Worm (Caenorhabditis elegans): ENCODE measurements around the gene uev-2.
A peak's percentile ranks its signal among the peaks of the same experiment; 100 is the strongest.

The uev-2 gene

DNA sequence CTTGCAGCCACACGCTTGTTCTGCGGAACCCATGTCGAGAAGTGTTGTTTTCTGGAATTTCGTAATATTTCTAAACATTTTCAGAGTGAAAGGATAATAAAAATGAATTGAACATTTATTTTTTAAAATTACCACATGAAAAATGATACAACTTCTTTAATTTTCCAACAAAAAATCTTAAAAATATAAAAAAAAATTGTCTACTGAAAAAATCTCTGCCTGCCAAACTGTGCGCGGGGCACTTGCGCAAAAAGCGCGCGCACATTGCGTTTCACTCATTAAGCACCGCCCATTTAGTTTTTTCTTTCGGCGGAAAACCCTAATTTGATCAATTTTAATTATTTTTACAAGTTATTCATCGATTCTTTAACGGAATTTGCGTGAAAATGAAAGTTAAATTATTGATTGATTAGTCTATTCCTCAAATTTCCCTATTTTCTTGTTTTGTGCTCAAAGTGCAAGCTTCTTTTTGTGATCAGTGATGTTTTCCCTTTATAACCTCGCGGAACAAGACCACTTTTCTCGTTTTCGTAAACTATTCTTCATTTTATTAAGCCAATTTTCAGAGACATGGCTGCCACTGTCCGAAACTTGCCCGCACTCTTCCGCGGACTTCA lies 27.9 kb upstream of the uev-2 start, which contains the start of the genes nmad-1 and hach-1 (continued):
- TF ChIP-seq blmp-1 (tag; optimal IDR thresholded peaks at IDR 0.05) (peak; percentile 43), hlh-4 (tag; optimal IDR thresholded peaks at IDR 0.05) (no peak), irx-1 (tag; optimal IDR thresholded peaks at IDR 0.05) (peak; percentile 56), ztf-4 (tag; optimal IDR thresholded peaks at IDR 0.05) (peak; percentile 63), alr-1 (tag; optimal IDR thresholded peaks at IDR 0.05; ENCODE audit: borderline replicate concordance) (no peak), mef-2 (tag; optimal IDR thresholded peaks at IDR 0.05) (no peak), elt-2 (tag; optimal IDR thresholded peaks at IDR 0.05) (peak; percentile 64), zip-4 (GFP tag; optimal IDR thresholded peaks at IDR 0.05) (peak; percentile 58), lin-15B (tag; optimal IDR thresholded peaks at IDR 0.05) (peak; percentile 32), aha-1 (tag; optimal IDR thresholded peaks at IDR 0.05) (no peak), unc-98 (GFP tag; IDR thresholded peaks at IDR 0.05) (no peak), ama-1 (optimal IDR thresholded peaks at IDR 0.05) (no peak), dpl-1 (GFP tag; optimal IDR thresholded peaks at IDR 0.05) (peak; percentile 50 to 67 (median 58)), fkh-8 (tag; optimal IDR thresholded peaks at IDR 0.05) (peak; percentile 23), tlp-1 (tag; optimal IDR thresholded peaks at IDR 0.05) (no peak), efl-3 (GFP tag; optimal IDR thresholded peaks at IDR 0.05) (no peak), sptf-1 (tag; optimal IDR thresholded peaks at IDR 0.05) (no peak), isw-1 (GFP tag; IDR thresholded peaks at IDR 0.05) (peak; percentile 53; the same call in 1 of the 2 replicates), lin-35 (GFP tag; optimal IDR thresholded peaks at IDR 0.05) (peak; percentile 44 to 64), lin-14 (GFP tag; optimal IDR thresholded peaks at IDR 0.05) (peak; percentile 81), swsn-7 (tag; optimal IDR thresholded peaks at IDR 0.05) (peak; percentile 84), mdl-1 (tag; optimal IDR thresholded peaks at IDR 0.05) (peak in 1 of 2 experiments; percentile 43), xbp-1 (tag; optimal IDR thresholded peaks at IDR 0.05) (peak; percentile 82), zag-1 (tag; optimal IDR thresholded peaks at IDR 0.05) (no peak), mep-1 (tag; optimal IDR thresholded peaks at IDR 0.05) (peak; percentile 75), nhr-12 (tag; optimal IDR thresholded peaks at IDR 0.05) (no peak), unc-130 (tag; optimal IDR thresholded peaks at IDR 0.05) (peak; percentile 72), snpc-4 (tag; optimal IDR thresholded peaks at IDR 0.05) (peak; percentile 75), nhr-90 (tag; optimal IDR thresholded peaks at IDR 0.05; ENCODE audit: poor library complexity) (peak; percentile 78), unc-62 (GFP tag; optimal IDR thresholded peaks at IDR 0.05) (no peak), sox-4 (tag; optimal IDR thresholded peaks at IDR 0.05) (peak; percentile 59), nhr-76 (tag; optimal IDR thresholded peaks at IDR 0.05) (no peak), ceh-90 (tag; optimal IDR thresholded peaks at IDR 0.05) (no peak)

- no peak for TF ChIP-seq zag-1 (tag; optimal IDR thresholded peaks at IDR 0.05)
- no peak for TF ChIP-seq mab-9 (GFP tag; IDR thresholded peaks at IDR 0.05)
- no peak for TF ChIP-seq unc-62 (GFP tag; optimal IDR thresholded peaks at IDR 0.05)
- peak; percentile 1 for TF ChIP-seq nhr-85 (tag)
- TF ChIP-seq ceh-63 (GFP tag; optimal IDR thresholded peaks at IDR 0.05) = no peak
- no peak for TF ChIP-seq mep-1 (tag; optimal IDR thresholded peaks at IDR 0.05)
- no peak for TF ChIP-seq C16A3.4 (tag; optimal IDR thresholded peaks at IDR 0.05)
These were observed 25.6 kb upstream of the uev-2 start, which contains the start of gene rpc-2 for ce11 chrIII:5557246-5557819. Gene rpc-2 (plus strand): TSS chrIII:5557365.

- TF ChIP-seq efl-1 (optimal IDR thresholded peaks at IDR 0.05) (peak; percentile 11 to 19), efl-1 (GFP tag; optimal IDR thresholded peaks at IDR 0.05 in 1 of 2) (peak in 1 of 2 experiments; percentile 87), nhr-77 (tag; optimal IDR thresholded peaks at IDR 0.05) (peak; percentile 51), mep-1 (tag; optimal IDR thresholded peaks at IDR 0.05) (peak; percentile 12), nhr-71 (tag; optimal IDR thresholded peaks at IDR 0.05) (peak; percentile 69), rnt-1 (tag; optimal IDR thresholded peaks at IDR 0.05) (peak; percentile 54), swsn-7 (tag; optimal IDR thresholded peaks at IDR 0.05) (peak; percentile 15), lir-3 (tag; optimal IDR thresholded peaks at IDR 0.05; ENCODE audit: poor library complexity) (no peak), ets-5 (GFP tag; IDR thresholded peaks at IDR 0.05) (no peak), egl-13 (tag; optimal IDR thresholded peaks at IDR 0.05) (no peak), mdl-1 (tag; optimal IDR thresholded peaks at IDR 0.05) (peak in 1 of 2 experiments; percentile 25), nhr-19 (GFP tag; conservative IDR thresholded peaks at IDR 0.05) (peak; percentile 39), tlp-1 (tag; optimal IDR thresholded peaks at IDR 0.05) (no peak), dsc-1 (tag; optimal IDR thresholded peaks at IDR 0.05) (peak; percentile 69), blmp-1 (tag; optimal IDR thresholded peaks at IDR 0.05) (peak; percentile 20), lin-14 (GFP tag; optimal IDR thresholded peaks at IDR 0.05) (peak; percentile 75), nhr-20 (tag; optimal IDR thresholded peaks at IDR 0.05) (peak; percentile 24), lsy-2 (tag; optimal IDR thresholded peaks at IDR 0.05) (peak; percentile 10 to 49), tbx-2 (tag; optimal IDR thresholded peaks at IDR 0.05) (peak; percentile 31)
These were observed 19.2 kb upstream of the uev-2 start for ce11 chrIII:5563680-5564079.
